Worm (Caenorhabditis elegans): Measurements from ENCODE around the gene clec-74.

Gene clec-74

ce11 chrIV:3998517-3998916 lies 41.7 kb downstream of the clec-74 start, which contains the start of gene F47C12.8:
Gene F47C12.8 (minus strand): TSS chrIV:3998617.
- TF ChIP-seq fkh-10 (GFP tag; optimal IDR thresholded peaks at IDR 0.05) (no peak), pat-9 (tag; optimal IDR thresholded peaks at IDR 0.05) (no peak), syd-9 (tag; optimal IDR thresholded peaks at IDR 0.05) (no peak), ahr-1 (tag; optimal IDR thresholded peaks at IDR 0.05) (no peak), tbx-7 (tag; optimal IDR thresholded peaks at IDR 0.05) (no peak), odd-2 (tag; optimal IDR thresholded peaks at IDR 0.05) (no peak), ceh-45 (GFP tag; IDR thresholded peaks at IDR 0.05) (no peak), ceh-30 (tag; optimal IDR thresholded peaks at IDR 0.05) (no peak), dmd-4 (tag; optimal IDR thresholded peaks at IDR 0.05; ENCODE audit: borderline replicate concordance) (no peak), elt-2 (tag; optimal IDR thresholded peaks at IDR 0.05) (no peak), ttx-3 (tag; optimal IDR thresholded peaks at IDR 0.05) (no peak), elt-4 (tag; optimal IDR thresholded peaks at IDR 0.05) (no peak), hlh-30 (tag; optimal IDR thresholded peaks at IDR 0.05; ENCODE audit: insufficient read depth) (no peak), sox-2 (GFP tag; IDR thresholded peaks at IDR 0.05) (no peak)

ce11 chrIV:3999662-4000061 lies 42.9 kb downstream of the clec-74 start:
- TF ChIP-seq K02D7.2 (tag; optimal IDR thresholded peaks at IDR 0.05), result no peak
- TF ChIP-seq T23F11.4 (GFP tag; optimal IDR thresholded peaks at IDR 0.05), result no peak
- no peak for TF ChIP-seq F13H6.1 (tag; optimal IDR thresholded peaks at IDR 0.05)
- peak; percentile 70 for TF ChIP-seq elt-4 (tag; optimal IDR thresholded peaks at IDR 0.05)

- TF ChIP-seq hlh-30 (tag; optimal IDR thresholded peaks at IDR 0.05; ENCODE audit: insufficient read depth) (no peak), pax-1 (tag; optimal IDR thresholded peaks at IDR 0.05) (no peak), ceh-48 (tag; optimal IDR thresholded peaks at IDR 0.05) (no peak), pat-9 (tag; optimal IDR thresholded peaks at IDR 0.05) (no peak), ahr-1 (tag; optimal IDR thresholded peaks at IDR 0.05) (no peak), hlh-13 (GFP tag; optimal IDR thresholded peaks at IDR 0.05) (no peak), Y22D7AL.16 (tag; optimal IDR thresholded peaks at IDR 0.05) (no peak), pag-3 (tag; optimal IDR thresholded peaks at IDR 0.05; ENCODE audit: borderline replicate concordance) (no peak), mec-3 (tag; optimal IDR thresholded peaks at IDR 0.05; ENCODE audit: borderline replicate concordance) (no peak), tbx-7 (tag; optimal IDR thresholded peaks at IDR 0.05) (no peak)
Observed at ce11 chrIV:4004221-4004620, 47.4 kb downstream of the clec-74 start.

ce11 chrIV:4005166-4005565 lies 48.4 kb downstream of the clec-74 start:
- TF ChIP-seq unc-42 (tag; optimal IDR thresholded peaks at IDR 0.05) (peak; percentile 74), dmd-4 (tag; optimal IDR thresholded peaks at IDR 0.05; ENCODE audit: borderline replicate concordance) (no peak)

- TF ChIP-seq ets-4 (tag; optimal IDR thresholded peaks at IDR 0.05) (no peak), ahr-1 (tag; optimal IDR thresholded peaks at IDR 0.05) (no peak), pha-2 (tag; optimal IDR thresholded peaks at IDR 0.05) (no peak), sdc-2 (tag; optimal IDR thresholded peaks at IDR 0.05) (no peak), ceh-31 (tag; optimal IDR thresholded peaks at IDR 0.05) (peak; percentile 1), T23F11.4 (GFP tag; optimal IDR thresholded peaks at IDR 0.05) (no peak), npax-4 (tag; optimal IDR thresholded peaks at IDR 0.05) (no peak), ceh-2 (tag; optimal IDR thresholded peaks at IDR 0.05) (no peak), hlh-15 (tag; optimal IDR thresholded peaks at IDR 0.05) (no peak), hlh-13 (GFP tag; optimal IDR thresholded peaks at IDR 0.05) (no peak), rnt-1 (tag; optimal IDR thresholded peaks at IDR 0.05) (no peak), ceh-30 (tag; optimal IDR thresholded peaks at IDR 0.05) (no peak), K02D7.2 (tag; optimal IDR thresholded peaks at IDR 0.05) (no peak), fkh-10 (GFP tag; optimal IDR thresholded peaks at IDR 0.05) (no peak), nhr-11 (tag; optimal IDR thresholded peaks at IDR 0.05) (no peak), gmeb-2 (tag; optimal IDR thresholded peaks at IDR 0.05) (no peak), ceh-48 (tag; optimal IDR thresholded peaks at IDR 0.05) (peak; percentile 24), K09A11.1 (tag; optimal IDR thresholded peaks at IDR 0.05; ENCODE audit: insufficient read depth) (no peak), unc-42 (tag; optimal IDR thresholded peaks at IDR 0.05) (peak; percentile 72)
Observed at ce11 chrIV:4007697-4008096, 50.9 kb downstream of the clec-74 start, which contains the start of gene W02C12.2. Gene W02C12.2 (minus strand): TSS chrIV:4007973.
